Worm (Caenorhabditis elegans) whole organism, L3 larva: ENCODE measurements around the gene egl-10.
A peak's percentile ranks its signal among the peaks of the same experiment; 100 is the strongest.

Experiments
- aly-2 ChIP-seq: fragments of 150-350 bp; optimal IDR thresholded peaks from 2 replicates; lab custom pipeline; 2014; ENCODE audit warnings: missing biosample characterization, missing genetic modification characterization
- ama-1 ChIP-seq: fragments of 150-350 bp; optimal IDR thresholded peaks from 2 replicates; lab custom pipeline; 2018
- ceh-28 ChIP-seq: fragments of 150-350 bp; optimal IDR thresholded peaks from 2 replicates; lab custom pipeline; 2014; ENCODE audit warnings: missing biosample characterization, missing genetic modification reagents, missing genetic modification characterization
- ceh-9 ChIP-seq: sonication (generic microtip); optimal IDR thresholded peaks from 2 replicates; lab custom pipeline; 2018; ENCODE audit warnings: missing biosample characterization, missing genetic modification characterization
- egl-27 ChIP-seq: sonication (generic microtip); optimal IDR thresholded peaks from 4 replicates; lab custom pipeline; 2017; ENCODE audit warnings: missing biosample characterization, missing genetic modification reagents, missing genetic modification characterization
- egl-5 ChIP-seq: fragments of 150-350 bp; optimal IDR thresholded peaks from 2 replicates; lab custom pipeline; 2017; ENCODE audit warnings: missing biosample characterization, missing genetic modification reagents, missing genetic modification characterization, inconsistent platforms
- elt-1 ChIP-seq: fragments of 150-350 bp; optimal IDR thresholded peaks from 2 replicates; lab custom pipeline; 2014; ENCODE audit warnings: missing biosample characterization, missing genetic modification characterization
- elt-2 ChIP-seq: sonication (generic microtip); optimal IDR thresholded peaks from 2 replicates; lab custom pipeline; 2016; ENCODE audit warnings: missing genetic modification reagents, mild to moderate bottlenecking, missing genetic modification characterization, missing compliant biosample characterization
- elt-3 ChIP-seq, 3 experiments: fragments of 150-350 bp in 1 of 3; sonication (generic microtip) in 2 of 3; optimal IDR thresholded peaks; 2 replicates in 2 of 3; 4 replicates in 1 of 3; lab custom pipeline; 2014 to 2017; ENCODE audit warnings: missing biosample characterization in 3 of 3, missing genetic modification characterization in 3 of 3
- eor-1 ChIP-seq, 2 experiments: fragments of 150-350 bp; optimal IDR thresholded peaks; 2 replicates each; lab custom pipeline; 2014 to 2018; ENCODE audit warnings: missing biosample characterization in 2 of 2, missing genetic modification characterization in 2 of 2
- fkh-10 ChIP-seq: sonication (generic microtip); optimal IDR thresholded peaks from 2 replicates; lab custom pipeline; 2017; ENCODE audit warnings: missing biosample characterization, missing genetic modification reagents, missing genetic modification characterization
- fkh-2 ChIP-seq: fragments of 150-350 bp; optimal IDR thresholded peaks from 2 replicates; lab custom pipeline; 2014; ENCODE audit warnings: missing biosample characterization, missing genetic modification reagents, missing genetic modification characterization
- fos-1 ChIP-seq: fragments of 150-350 bp; optimal IDR thresholded peaks from 2 replicates; lab custom pipeline; 2014; ENCODE audit warnings: missing biosample characterization, missing genetic modification characterization
- hmg-11 ChIP-seq: sonication (generic microtip); optimal IDR thresholded peaks from 2 replicates; lab custom pipeline; 2016; ENCODE audit warnings: missing genetic modification characterization, missing compliant biosample characterization
- jun-1 ChIP-seq: fragments of 150-350 bp; optimal IDR thresholded peaks from 2 replicates; lab custom pipeline; 2014; ENCODE audit warnings: missing biosample characterization, missing genetic modification reagents, missing genetic modification characterization
- lin-15B ChIP-seq: fragments of 150-350 bp; optimal IDR thresholded peaks from 2 replicates; lab custom pipeline; 2014; ENCODE audit warnings: missing biosample characterization, missing genetic modification characterization
- lsy-12 ChIP-seq: sonication (generic microtip); optimal IDR thresholded peaks from 2 replicates; lab custom pipeline; 2016; ENCODE audit warnings: mild to moderate bottlenecking, missing genetic modification characterization, missing compliant biosample characterization
- mml-1 ChIP-seq: fragments of 150-350 bp; sonication (generic microtip); optimal IDR thresholded peaks from 3 replicates; lab custom pipeline; 2014; ENCODE audit warnings: missing biosample characterization, missing genetic modification characterization
- nfya-1 ChIP-seq: sonication (generic microtip); optimal IDR thresholded peaks from 2 replicates; lab custom pipeline; 2017; ENCODE audit warnings: missing genetic modification characterization, mild to moderate bottlenecking, missing compliant biosample characterization, antibody characterized with exemption, moderate library complexity; ENCODE audit not compliant: insufficient read depth
- nhr-11 ChIP-seq: fragments of 150-350 bp; optimal IDR thresholded peaks from 2 replicates; lab custom pipeline; 2014; ENCODE audit warnings: missing biosample characterization, missing genetic modification characterization
- nhr-23 ChIP-seq: fragments of 150-350 bp; optimal IDR thresholded peaks from 2 replicates; lab custom pipeline; 2014; ENCODE audit warnings: missing biosample characterization, missing genetic modification reagents, missing genetic modification characterization
- nhr-25 ChIP-seq: sonication (generic microtip); optimal IDR thresholded peaks from 2 replicates; lab custom pipeline; 2017; ENCODE audit warnings: missing biosample characterization, missing genetic modification characterization
- nhr-28 ChIP-seq: fragments of 150-350 bp; optimal IDR thresholded peaks from 2 replicates; lab custom pipeline; 2014; ENCODE audit warnings: missing biosample characterization, missing genetic modification characterization
- nhr-43 ChIP-seq: sonication (generic microtip); optimal IDR thresholded peaks from 2 replicates; lab custom pipeline; 2016; ENCODE audit warnings: mild to moderate bottlenecking, missing genetic modification characterization, missing compliant biosample characterization; ENCODE audit not compliant: poor library complexity, severe bottlenecking
- nhr-67 ChIP-seq: fragments of 150-350 bp; optimal IDR thresholded peaks from 2 replicates; lab custom pipeline; 2014; ENCODE audit warnings: missing biosample characterization, missing genetic modification characterization
- nhr-77 ChIP-seq: fragments of 150-350 bp; optimal IDR thresholded peaks from 2 replicates; lab custom pipeline; 2014; ENCODE audit warnings: missing biosample characterization, missing genetic modification characterization
- pha-4 ChIP-seq: fragments of 150-350 bp; optimal IDR thresholded peaks from 2 replicates; lab custom pipeline; 2014; ENCODE audit warnings: missing biosample characterization, missing genetic modification reagents, missing genetic modification characterization
- pqm-1 ChIP-seq: fragments of 150-350 bp; optimal IDR thresholded peaks from 2 replicates; lab custom pipeline; 2017; ENCODE audit warnings: missing biosample characterization, missing genetic modification characterization, inconsistent platforms
- skn-1 ChIP-seq: fragments of 150-350 bp; optimal IDR thresholded peaks from 2 replicates; lab custom pipeline; 2014; ENCODE audit warnings: missing biosample characterization, missing genetic modification characterization
- snpc-4 ChIP-seq: fragments of 150-350 bp; optimal IDR thresholded peaks from 2 replicates; lab custom pipeline; 2014; ENCODE audit warnings: missing biosample characterization, missing genetic modification characterization
- zag-1 ChIP-seq: fragments of 150-350 bp; optimal IDR thresholded peaks from 2 replicates; lab custom pipeline; 2014; ENCODE audit warnings: missing biosample characterization, missing genetic modification characterization

egl-10 gene

DNA sequence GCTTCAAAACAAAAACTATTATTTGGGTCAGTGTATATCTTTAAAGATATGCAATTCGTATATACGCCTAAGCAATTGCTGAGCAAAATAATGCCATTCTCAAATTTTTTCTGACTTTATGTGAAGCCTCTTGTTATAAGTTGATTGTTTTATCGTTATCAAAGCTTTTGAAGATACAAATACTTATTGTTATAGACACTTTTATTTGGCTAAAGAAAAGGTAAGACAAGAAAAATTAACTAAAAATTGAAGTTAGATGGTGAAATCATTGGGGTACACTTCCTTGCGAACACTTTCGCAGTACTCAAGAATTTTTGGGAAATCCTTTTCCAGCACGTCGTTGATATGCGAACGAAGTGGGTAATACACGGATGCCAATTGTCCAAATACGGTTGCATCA is 50.5 kb downstream of the egl-10 start:
- no peak for TF ChIP-seq ceh-9 (tag; lab: Kevin White, UChicago)
- TF ChIP-seq fkh-2 = no peak
- no peak for TF ChIP-seq lsy-12 (tag; lab: Kevin White, UChicago)
- TF ChIP-seq nhr-77 (tag; lab: Kevin White, UChicago) = no peak
- TF ChIP-seq egl-27 (tag; lab: Kevin White, UChicago) = no peak
- TF ChIP-seq eor-1 (tag; optimal IDR thresholded peaks at IDR 0.05; lab: Kevin White, UChicago) = no peak
- no peak for TF ChIP-seq hmg-11 (tag; lab: Kevin White, UChicago)
- TF ChIP-seq nhr-11 (tag; lab: Kevin White, UChicago) = no peak

ce11 chrV:12411909-12412308 is 50.9 kb downstream of the egl-10 start, which contains the start of gene cdr-7:
cdr-7 (minus strand) TSS chrV:12412113.
- peak; percentile 89 for TF ChIP-seq elt-1 (tag; lab: Kevin White, UChicago)
- no peak for TF ChIP-seq lin-15B
- no peak for TF ChIP-seq nhr-67
- peak in 1 of 3 experiments; percentile 45 for TF ChIP-seq elt-3 (tag; optimal IDR thresholded peaks at IDR 0.05; lab: Kevin White, UChicago)
- TF ChIP-seq nhr-25 (tag; lab: Kevin White, UChicago) = peak; percentile 41

- TF ChIP-seq nhr-77 (tag; lab: Kevin White, UChicago) (no peak), fkh-10 (GFP tag; lab: Kevin White, UChicago) (no peak)
- TF ChIP-seq, all 47 proteins: peak for 0
Observed at ce11 chrV:12410416-12411001, 52.3 kb downstream of the egl-10 start, which contains the start of gene hrg-2. hrg-2 (minus strand) TSS chrV:12410513.

- TF ChIP-seq nhr-23 (tag; lab: Kevin White, UChicago) = no peak
- peak; percentile 62 for TF ChIP-seq pha-4 (tag; lab: Kevin White, UChicago)
- peak; percentile 0 for TF ChIP-seq nfya-1 (tag; lab: Kevin White, UChicago)
- peak; percentile 1 for TF ChIP-seq pqm-1
- TF ChIP-seq elt-2 (tag; lab: Kevin White, UChicago) = peak; percentile 6
Observed at ce11 chrV:12408996-12409395, 53.8 kb downstream of the egl-10 start.

DNA sequence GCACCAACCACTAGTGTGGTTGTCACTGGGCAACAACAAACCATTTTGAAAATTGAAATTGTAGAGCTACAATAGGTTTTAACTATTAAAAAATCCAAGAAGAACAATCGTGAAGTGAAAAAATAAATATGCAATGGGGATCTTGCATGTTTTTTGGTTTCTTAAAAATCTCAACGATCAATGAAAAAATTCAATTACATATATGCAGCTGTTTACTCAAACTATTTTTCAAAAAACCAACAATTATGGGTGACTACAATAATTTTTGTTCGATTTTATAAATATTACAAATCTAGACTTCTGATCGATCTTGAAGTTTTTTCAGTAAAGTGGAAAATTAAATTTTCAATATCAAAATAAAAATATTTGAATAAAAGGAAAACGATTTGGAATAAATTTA is 54.3 kb downstream of the egl-10 start, which contains the start of gene cdr-4:
Gene cdr-4, minus strand, starts transcription at position 101 of the 400 bp plus-strand sequence.
- TF ChIP-seq elt-2 (tag; lab: Kevin White, UChicago) (no peak), nhr-77 (tag; lab: Kevin White, UChicago) (no peak), zag-1 (tag; lab: Kevin White, UChicago) (no peak)

ce11 chrV:12406514-12406913 is 56.3 kb downstream of the egl-10 start:
- TF ChIP-seq lsy-12 (tag; lab: Kevin White, UChicago) = no peak

ce11 chrV:12405929-12406328 is 56.9 kb downstream of the egl-10 start, which contains the start of gene K01D12.10:
K01D12.10 (plus strand) TSS chrV:12406229.
- TF ChIP-seq hmg-11 (tag; lab: Kevin White, UChicago) = no peak
- no peak for TF ChIP-seq nhr-25 (tag; lab: Kevin White, UChicago)
- TF ChIP-seq fos-1 (tag; lab: Kevin White, UChicago) = no peak
- no peak for TF ChIP-seq lsy-12 (tag; lab: Kevin White, UChicago)
- no peak for TF ChIP-seq nhr-28
- no peak for TF ChIP-seq nhr-77 (tag; lab: Kevin White, UChicago)
- no peak for TF ChIP-seq elt-2 (tag; lab: Kevin White, UChicago)
- no peak for TF ChIP-seq mml-1 (tag; lab: Kevin White, UChicago)
- TF ChIP-seq nhr-23 (tag; lab: Kevin White, UChicago) = no peak
- no peak for TF ChIP-seq skn-1 (tag; lab: Kevin White, UChicago)
- no peak for TF ChIP-seq aly-2
- TF ChIP-seq pha-4 (tag; lab: Kevin White, UChicago) = no peak
- TF ChIP-seq ceh-28 (tag; lab: Kevin White, UChicago) = no peak
- TF ChIP-seq ama-1 (lab: Kevin White, UChicago) = no peak
- no peak for TF ChIP-seq snpc-4
- no peak for TF ChIP-seq egl-27 (tag; lab: Kevin White, UChicago)
- no peak for TF ChIP-seq nhr-67
- no peak for TF ChIP-seq nhr-43 (tag; lab: Kevin White, UChicago)
- no peak for TF ChIP-seq egl-5
- no peak for TF ChIP-seq jun-1 (tag; lab: Kevin White, UChicago)
